Worm (Caenorhabditis elegans) whole organism, L4 larva: ENCODE results near the gene T14G8.3.
A peak's percentile ranks its signal among the peaks of the same experiment; 100 is the strongest.

Experiments
- D1046.2 ChIP-seq: fragments of 200-800 bp; sonication (Bioruptor generic); IDR thresholded peaks from 2 replicates; pipeline ENCODE4 v1.3.6; 2022; ENCODE audit warnings: missing genetic modification characterization, missing compliant biosample characterization
- F37D6.2 ChIP-seq: sonication (generic microtip); optimal IDR thresholded peaks from 2 replicates; lab custom pipeline; 2016; ENCODE audit warnings: mild to moderate bottlenecking, missing genetic modification characterization, missing compliant biosample characterization
- F44E2.7 ChIP-seq: fragments of 200-800 bp; sonication (Bioruptor generic); IDR thresholded peaks from 2 replicates; pipeline ENCODE4 v2.1.2; 2022; ENCODE audit warnings: missing genetic modification characterization, missing compliant biosample characterization
- F49E8.2 ChIP-seq: sonication (generic microtip); optimal IDR thresholded peaks from 2 replicates; lab custom pipeline; 2016; ENCODE audit warnings: missing compliant biosample characterization, mild to moderate bottlenecking, missing genetic modification characterization, borderline replicate concordance
- R02D3.7 ChIP-seq: fragments of 150-350 bp; sonication (generic microtip); optimal IDR thresholded peaks from 3 replicates; lab custom pipeline; 2014; ENCODE audit warnings: missing biosample characterization, missing genetic modification characterization
- T20F7.1 ChIP-seq: fragments of 200-800 bp; sonication (Bioruptor generic); optimal IDR thresholded peaks from 2 replicates; lab custom pipeline; 2018; ENCODE audit warnings: mild to moderate bottlenecking, missing genetic modification characterization, missing compliant biosample characterization
- aha-1 ChIP-seq: fragments of 150-350 bp; peaks from one replicate; lab custom pipeline; 2014; ENCODE audit warnings: missing biosample characterization, missing genetic modification characterization
- ama-1 ChIP-seq: fragments of 150-350 bp; optimal IDR thresholded peaks from 2 replicates; lab custom pipeline; 2014; ENCODE audit warnings: inconsistent platforms, mixed read lengths
- attf-4 ChIP-seq: sonication (generic microtip); optimal IDR thresholded peaks from 3 replicates; lab custom pipeline; 2017; ENCODE audit warnings: missing biosample characterization, missing genetic modification characterization
- ceh-32 ChIP-seq: sonication (generic microtip); optimal IDR thresholded peaks from 2 replicates; lab custom pipeline; 2016; ENCODE audit warnings: mild to moderate bottlenecking, missing genetic modification characterization, missing compliant biosample characterization; ENCODE audit not compliant: poor library complexity
- ceh-62 ChIP-seq: sonication (generic microtip); optimal IDR thresholded peaks from 2 replicates; lab custom pipeline; 2017; ENCODE audit warnings: missing biosample characterization, missing genetic modification characterization
- ceh-82 ChIP-seq: sonication (generic microtip); optimal IDR thresholded peaks from 2 replicates; lab custom pipeline; 2017; ENCODE audit warnings: missing biosample characterization, missing genetic modification characterization
- ctbp-1 ChIP-seq: fragments of 200-800 bp; sonication (Bioruptor generic); IDR thresholded peaks from 2 replicates; pipeline ENCODE4 v1.3.6; 2022; ENCODE audit warnings: missing genetic modification reagents, missing genetic modification characterization, missing compliant biosample characterization
- daf-16 ChIP-seq, 3 experiments: sonication (generic microtip); optimal IDR thresholded peaks; 2 replicates each; lab custom pipeline; 2016 to 2017; ENCODE audit warnings: missing genetic modification characterization in 3 of 3, missing genetic modification reagents in 3 of 3, mild to moderate bottlenecking in 2 of 3, missing compliant biosample characterization in 2 of 3, missing biosample characterization in 1 of 3, moderate library complexity in 1 of 3
- dmd-8 ChIP-seq: fragments of 200-800 bp; sonication (Bioruptor generic); IDR thresholded peaks from 2 replicates; pipeline ENCODE4 v1.3.6; 2022; ENCODE audit warnings: missing genetic modification characterization, missing compliant biosample characterization
- dpl-1 ChIP-seq: fragments of 150-350 bp; optimal IDR thresholded peaks from 2 replicates; lab custom pipeline; 2014; ENCODE audit warnings: missing biosample characterization, missing genetic modification reagents, missing genetic modification characterization
- duxl-1 ChIP-seq: sonication (generic microtip); optimal IDR thresholded peaks from 2 replicates; lab custom pipeline; 2016; ENCODE audit warnings: mild to moderate bottlenecking, missing genetic modification characterization, moderate library complexity, missing compliant biosample characterization; ENCODE audit not compliant: poor library complexity
- egl-43 ChIP-seq: fragments of 200-800 bp; sonication (Bioruptor generic); IDR thresholded peaks from 2 replicates; pipeline ENCODE4 v1.3.6; 2022; ENCODE audit warnings: missing genetic modification reagents, missing genetic modification characterization, missing compliant biosample characterization
- fkh-10 ChIP-seq: fragments of 150-350 bp; optimal IDR thresholded peaks from 2 replicates; lab custom pipeline; 2014; ENCODE audit warnings: missing biosample characterization, missing genetic modification reagents, missing genetic modification characterization
- gei-8 ChIP-seq: fragments of 200-800 bp; sonication (Bioruptor generic); optimal IDR thresholded peaks from 2 replicates; lab custom pipeline; 2018; ENCODE audit warnings: mild to moderate bottlenecking, missing genetic modification characterization, missing compliant biosample characterization
- hif-1 ChIP-seq, 2 experiments: sonication (generic microtip); optimal IDR thresholded peaks; 2 replicates each; lab custom pipeline; 2016 to 2017; ENCODE audit warnings: missing compliant biosample characterization in 2 of 2, missing genetic modification characterization in 2 of 2, missing genetic modification reagents in 2 of 2, missing genotype in 2 of 2, mild to moderate bottlenecking in 1 of 2
- hlh-11 ChIP-seq: fragments of 200-800 bp; sonication (Bioruptor generic); optimal IDR thresholded peaks from 2 replicates; lab custom pipeline; 2018; ENCODE audit warnings: mild to moderate bottlenecking, missing genetic modification characterization, missing compliant biosample characterization
- hmg-1.1 ChIP-seq: fragments of 200-800 bp; sonication (Bioruptor generic); IDR thresholded peaks from 2 replicates; pipeline ENCODE4 v1.3.6; 2022; ENCODE audit warnings: missing genetic modification reagents, missing genetic modification characterization, missing compliant biosample characterization
- jun-1 ChIP-seq: fragments of 150-350 bp; optimal IDR thresholded peaks from 2 replicates; lab custom pipeline; 2014; ENCODE audit warnings: missing biosample characterization, missing genetic modification reagents, missing genetic modification characterization
- lin-29 ChIP-seq: fragments of 200-800 bp; sonication (Bioruptor generic); IDR thresholded peaks from 2 replicates; pipeline ENCODE4 v1.3.6; 2022; ENCODE audit warnings: missing genetic modification reagents, missing genetic modification characterization, missing compliant biosample characterization
- madf-5 ChIP-seq, 2 experiments: fragments of 200-800 bp; sonication (Bioruptor generic); IDR thresholded peaks; 2 replicates each; pipeline ENCODE4 v1.3.6; 2022; ENCODE audit warnings: missing compliant biosample characterization in 2 of 2, missing genetic modification characterization in 2 of 2
- mes-2 ChIP-seq: sonication (generic microtip); optimal IDR thresholded peaks from 2 replicates; lab custom pipeline; 2016; ENCODE audit warnings: missing genotype, mild to moderate bottlenecking, missing genetic modification characterization, missing compliant biosample characterization; ENCODE audit not compliant: poor library complexity, severe bottlenecking
- mxl-3 ChIP-seq: fragments of 200-800 bp; sonication (Bioruptor generic); optimal IDR thresholded peaks from 2 replicates; lab custom pipeline; 2018; ENCODE audit warnings: mild to moderate bottlenecking, missing genetic modification characterization, missing compliant biosample characterization
- nhr-10 ChIP-seq: fragments of 150-350 bp; optimal IDR thresholded peaks from 2 replicates; lab custom pipeline; 2014; ENCODE audit warnings: missing biosample characterization, missing genetic modification characterization
- nhr-111 ChIP-seq: fragments of 200-800 bp; sonication (Bioruptor generic); optimal IDR thresholded peaks from 2 replicates; lab custom pipeline; 2018; ENCODE audit warnings: mild to moderate bottlenecking, missing genetic modification characterization, missing compliant biosample characterization
- nhr-25 ChIP-seq: sonication (generic microtip); optimal IDR thresholded peaks from 2 replicates; lab custom pipeline; 2017; ENCODE audit warnings: missing genetic modification characterization, mild to moderate bottlenecking, missing compliant biosample characterization, antibody characterized with exemption, moderate library complexity, borderline replicate concordance; ENCODE audit not compliant: insufficient read depth
- nhr-28 ChIP-seq: fragments of 150-350 bp; optimal IDR thresholded peaks from 2 replicates; lab custom pipeline; 2014; ENCODE audit warnings: missing biosample characterization, missing genetic modification characterization
- nhr-41 ChIP-seq: fragments of 200-800 bp; sonication (Bioruptor generic); IDR thresholded peaks from 2 replicates; pipeline ENCODE4 v1.3.6; 2022; ENCODE audit warnings: missing genetic modification reagents, missing genetic modification characterization, missing compliant biosample characterization
- nhr-42 ChIP-seq: fragments of 200-800 bp; sonication (Bioruptor generic); IDR thresholded peaks from 2 replicates; pipeline ENCODE4 v1.3.6; 2022; ENCODE audit warnings: missing genetic modification characterization, missing compliant biosample characterization
- nhr-48 ChIP-seq: sonication (generic microtip); optimal IDR thresholded peaks from 2 replicates; lab custom pipeline; 2016; ENCODE audit warnings: mild to moderate bottlenecking, missing genetic modification characterization, missing compliant biosample characterization
- nhr-77 ChIP-seq: fragments of 150-350 bp; optimal IDR thresholded peaks from 2 replicates; lab custom pipeline; 2014; ENCODE audit warnings: missing biosample characterization, missing genetic modification characterization
- pha-4 ChIP-seq, 2 experiments: fragments of 150-350 bp in 1 of 2; fragments of 200-800 bp in 1 of 2; sonication (Bioruptor generic) in 1 of 2; IDR thresholded peaks in 1 of 2; optimal IDR thresholded peaks in 1 of 2; 2 replicates each; pipeline versions ENCODE4 v1.3.6 to Lab custom; 2014 to 2022; ENCODE audit warnings: missing genetic modification characterization in 2 of 2, missing genetic modification reagents in 2 of 2, missing biosample characterization in 1 of 2, missing compliant biosample characterization in 1 of 2
- php-3 ChIP-seq: fragments of 200-800 bp; sonication (Bioruptor generic); IDR thresholded peaks from 2 replicates; pipeline ENCODE4 v1.3.6; 2022; ENCODE audit warnings: missing genetic modification reagents, missing genetic modification characterization, missing compliant biosample characterization
- set-16 ChIP-seq: fragments of 200-800 bp; sonication (Bioruptor generic); IDR thresholded peaks from 2 replicates; pipeline ENCODE4 v1.3.6; 2022; ENCODE audit warnings: missing genetic modification reagents, missing genetic modification characterization, missing compliant biosample characterization
- snpc-1.2 ChIP-seq: fragments of 200-800 bp; sonication (Bioruptor generic); IDR thresholded peaks from 2 replicates; pipeline ENCODE4 v1.3.6; 2022; ENCODE audit warnings: missing genetic modification reagents, missing genetic modification characterization, missing compliant biosample characterization
- snpc-4 ChIP-seq: fragments of 150-350 bp; optimal IDR thresholded peaks from 2 replicates; lab custom pipeline; 2014; ENCODE audit warnings: missing biosample characterization, missing genetic modification characterization
- spr-1 ChIP-seq: sonication (generic microtip); optimal IDR thresholded peaks from 2 replicates; lab custom pipeline; 2016; ENCODE audit warnings: mild to moderate bottlenecking, missing genetic modification characterization, missing compliant biosample characterization
- tag-97 ChIP-seq: fragments of 200-800 bp; sonication (Bioruptor generic); IDR thresholded peaks from 2 replicates; pipeline ENCODE4 v1.3.6; 2022; ENCODE audit warnings: missing genetic modification characterization, missing compliant biosample characterization
- unc-130 ChIP-seq: sonication (generic microtip); optimal IDR thresholded peaks from 2 replicates; lab custom pipeline; 2016; ENCODE audit warnings: missing genetic modification reagents, missing genetic modification characterization, missing compliant biosample characterization
- unc-39 ChIP-seq: sonication (generic microtip); optimal IDR thresholded peaks from 2 replicates; lab custom pipeline; 2017; ENCODE audit warnings: missing biosample characterization, missing genetic modification characterization
- zfp-3 ChIP-seq: fragments of 200-800 bp; sonication (Bioruptor generic); conservative IDR thresholded peaks from 2 replicates; pipeline ENCODE4 v1.3.6; 2022; ENCODE audit warnings: missing genetic modification reagents, missing genetic modification characterization, missing compliant biosample characterization
- zip-11 ChIP-seq: fragments of 200-800 bp; sonication (Bioruptor generic); IDR thresholded peaks from 2 replicates; pipeline ENCODE4 v1.3.6; 2022; ENCODE audit warnings: missing genetic modification characterization, missing compliant biosample characterization
- ztf-7 ChIP-seq: fragments of 150-350 bp; optimal IDR thresholded peaks from 2 replicates; lab custom pipeline; 2014; ENCODE audit warnings: missing biosample characterization, missing genetic modification characterization

Gene T14G8.3

DNA sequence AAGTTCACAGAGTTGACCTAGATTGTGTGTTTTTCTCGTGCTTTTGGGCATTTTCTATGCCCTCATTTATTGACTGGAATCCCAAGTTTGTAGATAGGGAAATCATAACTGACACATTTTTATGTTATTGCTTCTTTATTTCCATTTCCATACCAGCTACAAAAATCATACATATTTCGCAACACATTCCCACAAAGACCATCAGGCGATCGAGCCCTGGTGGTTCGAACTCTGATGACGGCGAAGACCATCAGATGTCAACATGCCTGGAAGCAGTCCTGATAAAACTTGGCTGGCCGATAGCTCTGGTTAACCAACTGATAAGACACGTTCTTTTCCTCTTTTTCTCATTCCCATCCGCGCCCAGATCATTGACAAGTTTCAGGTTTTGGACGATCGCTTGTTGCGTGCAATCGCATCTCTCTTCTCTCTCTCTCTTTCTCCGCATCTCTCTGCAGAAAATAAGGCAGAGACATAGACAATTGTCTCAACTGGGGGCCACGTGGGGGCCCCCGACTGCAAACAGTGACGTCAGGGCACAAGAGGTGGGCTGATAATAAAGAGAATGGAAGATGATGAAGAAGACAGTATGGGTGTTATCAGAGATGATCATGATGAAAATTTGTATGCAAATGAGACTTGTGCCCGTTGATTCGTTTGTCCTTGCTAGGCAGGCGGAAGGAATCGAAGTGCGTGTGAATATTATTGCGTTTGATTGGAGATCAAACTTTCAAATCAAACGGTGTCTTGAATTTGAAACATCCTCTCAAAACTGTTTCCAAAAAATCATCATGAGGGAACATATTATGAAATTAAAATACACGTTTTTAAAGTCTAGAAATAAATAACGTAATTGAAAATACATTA, 11.2 kb downstream of the T14G8.3 start:
- peak; percentile 34; the same call in 1 of the 2 replicates for TF ChIP-seq hmg-1.1 (GFP tag; lab: Robert Waterston, UW)
- peak; percentile 3 for TF ChIP-seq ztf-7 (tag; lab: Kevin White, UChicago)
- TF ChIP-seq snpc-1.2 (GFP tag; lab: Robert Waterston, UW), result no peak
- TF ChIP-seq mes-2 (tag; lab: Kevin White, UChicago), result peak; percentile 55
- TF ChIP-seq attf-4 (tag; lab: Kevin White, UChicago), result no peak
- TF ChIP-seq set-16 (GFP tag; lab: Robert Waterston, UW), result peak; percentile 82
- no peak for TF ChIP-seq egl-43 (GFP tag; lab: Robert Waterston, UW)
- peak; percentile 72 for TF ChIP-seq zfp-3
- no peak for TF ChIP-seq dmd-8
- no peak for TF ChIP-seq zip-11 (GFP tag; lab: Robert Waterston, UW)
- peak; percentile 60; the same call in 1 of the 2 replicates for TF ChIP-seq ctbp-1 (GFP tag; lab: Robert Waterston, UW)
- TF ChIP-seq F37D6.2 (tag; lab: Kevin White, UChicago), result no peak
- TF ChIP-seq php-3, result peak; percentile 86
- peak; percentile 92 for TF ChIP-seq nhr-77 (tag; lab: Kevin White, UChicago)
- peak; percentile 88 for TF ChIP-seq nhr-41
- TF ChIP-seq nhr-10 (tag; lab: Kevin White, UChicago), result peak; percentile 97
- peak; percentile 100 for TF ChIP-seq hlh-11 (tag; lab: Kevin White, UChicago)
- peak; percentile 100 for TF ChIP-seq gei-8 (GFP tag; lab: Kevin White, UChicago)
- TF ChIP-seq ceh-32, result no peak
- no peak for TF ChIP-seq unc-39 (tag; lab: Kevin White, UChicago)
- TF ChIP-seq mxl-3 (GFP tag; lab: Kevin White, UChicago), result peak; percentile 99
- no peak for TF ChIP-seq F44E2.7 (GFP tag; lab: Robert Waterston, UW)
- no peak for TF ChIP-seq R02D3.7
- peak; percentile 42 for TF ChIP-seq nhr-25
- TF ChIP-seq spr-1 (tag; lab: Kevin White, UChicago), result peak; percentile 68
- peak; percentile 76 to 97 for TF ChIP-seq daf-16 (GFP tag; optimal IDR thresholded peaks at IDR 0.05; lab: Kevin White, UChicago)
- peak; percentile 96 for TF ChIP-seq daf-16 (tag; optimal IDR thresholded peaks at IDR 0.05; lab: Kevin White, UChicago)
- peak; percentile 66 for TF ChIP-seq T20F7.1
- TF ChIP-seq nhr-111 (GFP tag; lab: Kevin White, UChicago), result no peak
- no peak for TF ChIP-seq ama-1
- TF ChIP-seq unc-130 (GFP tag; lab: Kevin White, UChicago), result no peak
- TF ChIP-seq F49E8.2, result no peak
- no peak for TF ChIP-seq madf-5 (GFP tag; IDR thresholded peaks at IDR 0.05; lab: Robert Waterston, UW)
- peak; percentile 92 for TF ChIP-seq pha-4 (GFP tag; IDR thresholded peaks at IDR 0.05; lab: Robert Waterston, UW)
- no peak for TF ChIP-seq pha-4 (tag; optimal IDR thresholded peaks at IDR 0.05; lab: Kevin White, UChicago)
- TF ChIP-seq tag-97, result no peak
- TF ChIP-seq lin-29 (GFP tag; lab: Robert Waterston, UW), result peak; percentile 42; the same call in 1 of the 2 replicates
- peak; percentile 99 for TF ChIP-seq nhr-48 (tag; lab: Kevin White, UChicago)
- peak; percentile 65; the same call in 1 of the 2 replicates for TF ChIP-seq nhr-42 (GFP tag; lab: Robert Waterston, UW)
- no peak for TF ChIP-seq ceh-82 (tag; lab: Kevin White, UChicago)
- no peak for TF ChIP-seq D1046.2 (GFP tag; lab: Robert Waterston, UW)
- no peak for TF ChIP-seq ceh-62 (tag; lab: Kevin White, UChicago)
- TF ChIP-seq duxl-1 (tag; lab: Kevin White, UChicago), result peak; percentile 27
- TF ChIP-seq aha-1, result peak; percentile 96
- no peak for TF ChIP-seq fkh-10 (GFP tag; lab: Kevin White, UChicago)
- TF ChIP-seq dpl-1 (GFP tag; lab: Kevin White, UChicago), result peak; percentile 46
- no peak for TF ChIP-seq snpc-4 (tag; lab: Kevin White, UChicago)
- peak; percentile 96 for TF ChIP-seq nhr-28 (tag; lab: Kevin White, UChicago)
- peak; percentile 66 for TF ChIP-seq jun-1 (tag; lab: Kevin White, UChicago)
- peak; percentile 15 to 87 for TF ChIP-seq hif-1 (tag; optimal IDR thresholded peaks at IDR 0.05; lab: Kevin White, UChicago)
